Fruit fly (Drosophila melanogaster): ENCODE results near the gene CG3339.

DNA sequence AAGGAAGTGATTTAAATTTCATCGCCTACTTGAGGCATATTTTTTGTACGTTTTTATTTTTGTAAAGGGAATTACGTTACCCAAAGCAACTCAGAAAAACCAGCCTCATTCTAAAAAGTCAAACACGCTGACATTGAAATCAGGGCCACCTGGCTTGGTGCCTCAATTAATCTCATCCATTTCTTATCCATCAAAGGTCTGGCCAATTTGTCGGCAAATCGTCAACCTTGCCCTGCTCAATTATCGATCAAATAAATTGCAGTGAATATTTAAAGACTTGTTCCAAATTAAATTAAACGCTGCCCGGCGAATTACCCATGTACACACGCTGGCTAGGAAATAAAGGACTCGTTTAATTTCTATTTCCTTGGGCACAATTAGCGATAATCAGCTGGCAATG is 8.7 kb upstream of the CG3339 start, which contains the start of gene CG3330:
- TF ChIP-seq usp (GFP tag; optimal IDR thresholded peaks at IDR 0.05) (no peak), woc (GFP tag; optimal IDR thresholded peaks at IDR 0.05) (no peak), pan (optimal IDR thresholded peaks at IDR 0.05) (no peak), Dfd (GFP tag; optimal IDR thresholded peaks at IDR 0.05) (no peak), Hr78 (GFP tag; optimal IDR thresholded peaks at IDR 0.05) (no peak), fru (GFP tag; optimal IDR thresholded peaks at IDR 0.05) (no peak), OdsH (GFP tag; optimal IDR thresholded peaks at IDR 0.05) (no peak), Hnf4 (GFP tag; optimal IDR thresholded peaks at IDR 0.05) (no peak), psq (GFP tag; optimal IDR thresholded peaks at IDR 0.05) (no peak), jim (GFP tag; optimal IDR thresholded peaks at IDR 0.05) (no peak)
